Worm (Caenorhabditis elegans) whole organism, midembryonic: ENCODE data around the gene nhr-51.

Experiments used
- T22C8.4 ChIP-seq: fragments of 200-800 bp; sonication (Bioruptor generic); IDR thresholded peaks from 2 replicates; pipeline ENCODE4 v1.3.6; 2022; ENCODE audit warnings: missing genetic modification characterization, missing compliant biosample characterization
- cog-1 ChIP-seq: sonication (generic microtip); optimal IDR thresholded peaks from 2 replicates; lab custom pipeline; 2016; ENCODE audit warnings: missing genetic modification characterization, missing compliant biosample characterization
- flt-1 ChIP-seq: fragments of 200-800 bp; sonication (Bioruptor generic); IDR thresholded peaks from 2 replicates; pipeline ENCODE4 v1.3.6; 2022; ENCODE audit warnings: missing genetic modification characterization, missing compliant biosample characterization
- klf-2 ChIP-seq: fragments of 200-800 bp; sonication (Bioruptor generic); conservative IDR thresholded peaks from 2 replicates; pipeline ENCODE4 v1.3.6; 2022; ENCODE audit warnings: missing genetic modification reagents, missing genetic modification characterization, missing compliant biosample characterization
- med-1 ChIP-seq: sonication (generic microtip); optimal IDR thresholded peaks from 2 replicates; lab custom pipeline; 2017; ENCODE audit warnings: missing genetic modification characterization, mild to moderate bottlenecking, missing compliant biosample characterization, antibody characterized with exemption, missing genetic modification reagents; ENCODE audit not compliant: insufficient read depth
- ref-1 ChIP-seq: fragments of 200-800 bp; sonication (Bioruptor generic); conservative IDR thresholded peaks from 2 replicates; pipeline ENCODE4 v1.3.6; 2022; ENCODE audit warnings: missing genetic modification reagents, missing genetic modification characterization, missing compliant biosample characterization
- tab-1 ChIP-seq: fragments of 200-800 bp; sonication (Bioruptor generic); IDR thresholded peaks from 2 replicates; pipeline ENCODE4 v1.3.6; 2022; ENCODE audit warnings: missing genetic modification characterization, missing compliant biosample characterization
- ztf-23 ChIP-seq: fragments of 200-800 bp; sonication (Bioruptor generic); IDR thresholded peaks from 2 replicates; pipeline ENCODE4 v1.3.6; 2022; ENCODE audit warnings: missing genetic modification reagents, missing genetic modification characterization, missing compliant biosample characterization
- ztf-29 ChIP-seq: fragments of 200-800 bp; sonication (Bioruptor generic); IDR thresholded peaks from 2 replicates; pipeline ENCODE4 v1.3.6; 2022; ENCODE audit warnings: missing genetic modification reagents, missing genetic modification characterization, missing compliant biosample characterization

ce11 chrV:15718562-15718961 is 44.8 kb downstream of the nhr-51 start, which contains the start of gene Y6E2A.5:
- TF ChIP-seq ztf-29 (GFP tag; lab: Robert Waterston, UW) (no peak), med-1 (GFP tag; lab: Kevin White, UChicago) (no peak), klf-2 (GFP tag; lab: Robert Waterston, UW) (no peak), flt-1 (GFP tag; lab: Robert Waterston, UW) (no peak), tab-1 (GFP tag; lab: Robert Waterston, UW) (no peak), ref-1 (GFP tag; lab: Robert Waterston, UW) (no peak), T22C8.4 (GFP tag; lab: Robert Waterston, UW) (no peak), ztf-23 (GFP tag; lab: Robert Waterston, UW) (no peak), cog-1 (tag; lab: Kevin White, UChicago) (no peak)
